Fruit fly (Drosophila melanogaster): ENCODE measurements around the gene Npc2e.

DNA sequence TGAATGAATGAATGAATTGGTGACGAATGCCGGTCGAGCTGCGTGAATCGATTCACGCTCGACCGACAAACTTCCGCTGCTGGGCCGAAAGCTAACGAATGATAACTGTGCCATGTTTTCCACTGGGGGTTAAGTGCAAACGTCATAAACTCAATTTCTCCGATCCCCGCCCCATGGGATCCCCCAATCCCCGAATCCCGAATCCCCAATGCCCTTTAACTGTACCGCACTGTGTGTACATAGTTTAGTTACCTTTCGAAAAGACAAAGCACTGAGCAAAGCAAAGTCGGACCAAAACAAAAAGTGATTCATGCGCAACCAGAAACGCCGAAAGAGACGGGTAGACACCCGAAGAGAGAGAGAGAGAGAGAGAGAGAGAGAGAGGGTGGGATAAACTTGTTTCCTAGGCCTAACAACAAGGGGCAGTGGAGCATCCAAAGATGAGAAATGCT, 18.1 kb upstream of the Npc2e start:
- no peak for TF ChIP-seq chm (GFP tag; IDR thresholded peaks at IDR 0.05)
- TF ChIP-seq insv (GFP tag; optimal IDR thresholded peaks at IDR 0.05) = no peak
- TF ChIP-seq Blimp-1 (GFP tag; optimal IDR thresholded peaks at IDR 0.05) = no peak
